Worm (Caenorhabditis elegans): ENCODE data around the gene T25E12.6.

- TF ChIP-seq ceh-88 (GFP tag; IDR thresholded peaks at IDR 0.05), result no peak
- no peak for TF ChIP-seq zag-1 (tag; optimal IDR thresholded peaks at IDR 0.05)
- no peak for TF ChIP-seq C16A3.4 (tag; optimal IDR thresholded peaks at IDR 0.05)
- TF ChIP-seq nhr-90 (tag; optimal IDR thresholded peaks at IDR 0.05; ENCODE audit: poor library complexity), result peak; percentile 43
Measured at ce11 chrV:16778540-16779280, 36.5 kb downstream of the T25E12.6 start.

Measured in whole organism, L1 larva.